Fruit fly (Drosophila melanogaster) whole organism, embryonic: Measurements from ENCODE around the gene CenB1A.

Source experiments
- CG10366 ChIP-seq: fragments of 200-800 bp; sonication (Bioruptor generic); IDR thresholded peaks from 2 replicates; pipeline ENCODE4 v1.3.6; 2022; ENCODE audit warnings: missing biosample characterization, missing genetic modification characterization
- CG11504 ChIP-seq: fragments of 200-800 bp; sonication (Bioruptor generic); optimal IDR thresholded peaks from 3 replicates; lab custom pipeline; 2019; ENCODE audit warnings: missing biosample characterization, mild to moderate bottlenecking, missing genetic modification characterization, moderate library complexity
- CG12236 ChIP-seq: fragments of 200-800 bp; sonication (Bioruptor generic); optimal IDR thresholded peaks from 2 replicates; lab custom pipeline; 2016; ENCODE audit warnings: missing biosample characterization, missing genetic modification characterization
- CG14441 ChIP-seq: fragments of 200-800 bp; sonication (Bioruptor generic); IDR thresholded peaks from 2 replicates; pipeline ENCODE4 v1.3.6; 2022; ENCODE audit warnings: missing biosample characterization, missing genetic modification characterization
- CG16863 ChIP-seq: fragments of 200-800 bp; sonication (Bioruptor generic); optimal IDR thresholded peaks from 3 replicates; lab custom pipeline; 2016; ENCODE audit warnings: missing biosample characterization, missing genetic modification characterization
- CG31441 ChIP-seq: fragments of 200-800 bp; sonication (Bioruptor generic); IDR thresholded peaks from 2 replicates; pipeline ENCODE4 v1.3.6; 2022; ENCODE audit warnings: missing biosample characterization, missing genetic modification characterization
- CG32532 ChIP-seq: fragments of 200-800 bp; sonication (Bioruptor generic); IDR thresholded peaks from 2 replicates; pipeline ENCODE4 v1.3.6; 2022; ENCODE audit warnings: missing biosample characterization, missing genetic modification characterization
- CG34376 ChIP-seq: fragments of 200-800 bp; sonication (Bioruptor generic); optimal IDR thresholded peaks from 2 replicates; lab custom pipeline; 2018; ENCODE audit warnings: missing biosample characterization, mild to moderate bottlenecking, missing genetic modification characterization
- CG34422 ChIP-seq: fragments of 200-800 bp; sonication (Bioruptor generic); IDR thresholded peaks from 3 replicates; pipeline ENCODE4 v1.3.6; 2022; ENCODE audit warnings: missing biosample characterization, missing genetic modification characterization
- CG3847 ChIP-seq: fragments of 200-800 bp; sonication (Bioruptor generic); IDR thresholded peaks from 2 replicates; pipeline ENCODE4 v1.3.6; 2022; ENCODE audit warnings: missing biosample characterization, missing genetic modification characterization
- CG7357 ChIP-seq: fragments of 200-800 bp; sonication (Bioruptor generic); IDR thresholded peaks from 3 replicates; pipeline ENCODE4 v1.3.6; 2022; ENCODE audit warnings: missing biosample characterization, missing genetic modification characterization
- CG8290 ChIP-seq, 3 experiments: fragments of 200-800 bp; sonication (Bioruptor generic); optimal IDR thresholded peaks; 2 replicates each; lab custom pipeline; 2016 to 2019; ENCODE audit warnings: missing biosample characterization in 3 of 3, missing genetic modification characterization in 3 of 3, mild to moderate bottlenecking in 2 of 3, moderate library complexity in 1 of 3
- CG8765 ChIP-seq: fragments of 200-800 bp; sonication (Bioruptor generic); IDR thresholded peaks from 2 replicates; pipeline ENCODE4 v1.3.6; 2022; ENCODE audit warnings: missing biosample characterization, missing genetic modification characterization
- CG9215 ChIP-seq: fragments of 200-800 bp; sonication (Bioruptor generic); IDR thresholded peaks from 2 replicates; pipeline ENCODE4 v1.3.6; 2022; ENCODE audit warnings: missing biosample characterization, missing genetic modification characterization
- CHES-1-like ChIP-seq: fragments of 200-800 bp; sonication (Bioruptor generic); optimal IDR thresholded peaks from 2 replicates; lab custom pipeline; 2016; ENCODE audit warnings: missing biosample characterization, missing genetic modification characterization
- D19B ChIP-seq: fragments of 200-800 bp; sonication (Bioruptor generic); optimal IDR thresholded peaks from 2 replicates; lab custom pipeline; 2017; ENCODE audit warnings: missing biosample characterization, mild to moderate bottlenecking, missing genetic modification characterization
- Dbx ChIP-seq: fragments of 200-800 bp; sonication (Bioruptor generic); IDR thresholded peaks from 3 replicates; pipeline ENCODE4 v1.3.6; 2022; ENCODE audit warnings: missing biosample characterization, missing genetic modification characterization
- Deaf1 ChIP-seq: fragments of 200-800 bp; optimal IDR thresholded peaks from 3 replicates; lab custom pipeline; 2019; ENCODE audit warnings: missing biosample characterization, mild to moderate bottlenecking, missing genetic modification characterization, moderate library complexity
- E2f1 ChIP-seq: fragments of 200-800 bp; sonication (Bioruptor generic); IDR thresholded peaks from 2 replicates; pipeline ENCODE4 v1.3.6; 2022; ENCODE audit warnings: missing biosample characterization, missing genetic modification characterization
- Elba2 ChIP-seq: fragments of 200-800 bp; sonication (Bioruptor generic); optimal IDR thresholded peaks from 3 replicates; lab custom pipeline; 2016; ENCODE audit warnings: missing biosample characterization, missing genetic modification characterization
- Ets65A ChIP-seq: fragments of 200-800 bp; sonication (Bioruptor generic); peaks from one replicate; lab custom pipeline; 2016; ENCODE audit warnings: missing biosample characterization, missing genetic modification characterization
- H15 ChIP-seq: fragments of 200-800 bp; sonication (Bioruptor generic); IDR thresholded peaks from 3 replicates; pipeline ENCODE4 v1.3.6; 2022; ENCODE audit warnings: missing biosample characterization, missing genetic modification characterization
- HLH3B ChIP-seq: fragments of 200-800 bp; sonication (Bioruptor generic); IDR thresholded peaks from 2 replicates; pipeline ENCODE4 v1.3.6; 2022; ENCODE audit warnings: missing biosample characterization, missing genetic modification characterization
- Hey ChIP-seq: fragments of 200-800 bp; sonication (Bioruptor generic); optimal IDR thresholded peaks from 3 replicates; lab custom pipeline; 2018; ENCODE audit warnings: missing biosample characterization, mild to moderate bottlenecking, missing genetic modification characterization
- HmgD ChIP-seq: fragments of 200-800 bp; sonication (Bioruptor generic); optimal IDR thresholded peaks from 3 replicates; lab custom pipeline; 2016; ENCODE audit warnings: missing biosample characterization, missing genetic modification characterization
- Hmr ChIP-seq: fragments of 200-800 bp; sonication (Bioruptor generic); optimal IDR thresholded peaks from 3 replicates; lab custom pipeline; 2017; ENCODE audit warnings: mild to moderate bottlenecking, missing biosample characterization, missing genetic modification reagents, missing genetic modification characterization
- Lpt ChIP-seq: fragments of >200 bp; optimal IDR thresholded peaks from 2 replicates; lab custom pipeline; 2018; ENCODE audit warnings: missing biosample characterization, missing genetic modification characterization
- MTF-1 ChIP-seq: fragments of 200-800 bp; sonication (Bioruptor generic); optimal IDR thresholded peaks from 2 replicates; lab custom pipeline; 2018; ENCODE audit warnings: missing biosample characterization, mild to moderate bottlenecking, missing genetic modification characterization, borderline replicate concordance
- Med ChIP-seq: fragments of 200-800 bp; sonication (Bioruptor generic); peaks from one replicate; lab custom pipeline; 2016; ENCODE audit warnings: missing biosample characterization, missing genetic modification characterization, mild to moderate bottlenecking, inconsistent platforms, moderate library complexity
- Opbp ChIP-seq: fragments of 200-800 bp; sonication (Bioruptor generic); IDR thresholded peaks from 3 replicates; pipeline ENCODE4 v1.3.6; 2022; ENCODE audit warnings: missing biosample characterization, missing genetic modification characterization; ENCODE audit not compliant: partially characterized antibody
- Spps ChIP-seq: fragments of 200-800 bp; sonication (Bioruptor generic); optimal IDR thresholded peaks from 2 replicates; lab custom pipeline; 2018; ENCODE audit warnings: missing biosample characterization, mild to moderate bottlenecking, missing genetic modification characterization
- Vsx1 ChIP-seq: fragments of 200-800 bp; sonication (Bioruptor generic); optimal IDR thresholded peaks from 2 replicates; lab custom pipeline; 2017; ENCODE audit warnings: missing biosample characterization, mild to moderate bottlenecking, missing genetic modification characterization, missing genetic modification reagents
- ab ChIP-seq: fragments of 200-800 bp; sonication (Bioruptor generic); optimal IDR thresholded peaks from 2 replicates; lab custom pipeline; 2016; ENCODE audit warnings: missing biosample characterization, missing genetic modification characterization
- al ChIP-seq: fragments of 200-800 bp; sonication (Bioruptor generic); IDR thresholded peaks from 2 replicates; pipeline ENCODE4 v1.3.6; 2022; ENCODE audit warnings: missing biosample characterization, missing genetic modification characterization
- bigmax ChIP-seq: fragments of 200-800 bp; sonication (Bioruptor generic); optimal IDR thresholded peaks from 2 replicates; lab custom pipeline; 2018; ENCODE audit warnings: missing biosample characterization, mild to moderate bottlenecking, missing genetic modification characterization
- crc ChIP-seq: fragments of 200-800 bp; sonication (Bioruptor generic); optimal IDR thresholded peaks from 2 replicates; lab custom pipeline; 2016; ENCODE audit warnings: missing biosample characterization, missing genetic modification characterization
- cwo ChIP-seq: fragments of 200-800 bp; sonication (Bioruptor generic); optimal IDR thresholded peaks from 3 replicates; lab custom pipeline; 2017; ENCODE audit warnings: missing biosample characterization, missing genetic modification characterization, mild to moderate bottlenecking, moderate library complexity, missing genetic modification reagents
- exex ChIP-seq: fragments of 200-800 bp; sonication (Bioruptor generic); optimal IDR thresholded peaks from 4 replicates; lab custom pipeline; 2018; ENCODE audit warnings: missing biosample characterization, mild to moderate bottlenecking, missing genetic modification characterization, moderate library complexity
- fru ChIP-seq: fragments of >200 bp; optimal IDR thresholded peaks from 2 replicates; lab custom pipeline; 2017
- fu2 ChIP-seq: fragments of 200-800 bp; sonication (Bioruptor generic); optimal IDR thresholded peaks from 2 replicates; lab custom pipeline; 2016; ENCODE audit warnings: missing biosample characterization, missing genetic modification characterization
- grn ChIP-seq: fragments of 200-800 bp; sonication (Bioruptor generic); optimal IDR thresholded peaks from 3 replicates; lab custom pipeline; 2017; ENCODE audit warnings: missing biosample characterization, missing genetic modification characterization
- gsb ChIP-seq: fragments of 200-800 bp; sonication (Bioruptor generic); IDR thresholded peaks from 2 replicates; pipeline ENCODE4 v1.3.6; 2022; ENCODE audit warnings: missing biosample characterization, missing genetic modification characterization
- hth ChIP-seq: fragments of >200 bp; optimal IDR thresholded peaks from 2 replicates; lab custom pipeline; 2017; ENCODE audit warnings: inconsistent platforms
- lab ChIP-seq: fragments of 200-800 bp; sonication (Bioruptor generic); optimal IDR thresholded peaks from 3 replicates; lab custom pipeline; 2017; ENCODE audit warnings: missing biosample characterization, missing genetic modification characterization, mild to moderate bottlenecking, moderate library complexity, missing genetic modification reagents
- mam ChIP-seq: fragments of 200-800 bp; sonication (Bioruptor generic); optimal IDR thresholded peaks from 3 replicates; lab custom pipeline; 2016; ENCODE audit warnings: missing biosample characterization, missing genetic modification characterization
- mirr ChIP-seq: fragments of 200-800 bp; sonication (Bioruptor generic); optimal IDR thresholded peaks from 3 replicates; lab custom pipeline; 2018; ENCODE audit warnings: missing biosample characterization, mild to moderate bottlenecking, missing genetic modification characterization
- nerfin-2 ChIP-seq: fragments of 200-800 bp; sonication (Bioruptor generic); IDR thresholded peaks from 2 replicates; pipeline ENCODE4 v1.3.6; 2022; ENCODE audit warnings: missing biosample characterization, missing genetic modification characterization; ENCODE audit not compliant: partially characterized antibody
- rib ChIP-seq: fragments of 200-800 bp; sonication (Bioruptor generic); IDR thresholded peaks from 2 replicates; pipeline ENCODE4 v1.3.6; 2022; ENCODE audit warnings: missing biosample characterization, missing genetic modification characterization
- row ChIP-seq: fragments of 200-800 bp; sonication (Bioruptor generic); IDR thresholded peaks from 3 replicates; pipeline ENCODE4 v1.3.6; 2022; ENCODE audit warnings: missing biosample characterization, missing genetic modification characterization
- slou ChIP-seq: fragments of 200-800 bp; sonication (Bioruptor generic); optimal IDR thresholded peaks from 3 replicates; lab custom pipeline; 2016; ENCODE audit warnings: missing biosample characterization, missing genetic modification characterization
- sug ChIP-seq: fragments of 200-800 bp; optimal IDR thresholded peaks from 2 replicates; lab custom pipeline; 2019; ENCODE audit warnings: missing biosample characterization, mild to moderate bottlenecking, missing genetic modification characterization, moderate library complexity
- twi ChIP-seq: fragments of 200-800 bp; optimal IDR thresholded peaks from 2 replicates; lab custom pipeline; 2019; ENCODE audit warnings: missing biosample characterization, mild to moderate bottlenecking, missing genetic modification characterization, moderate library complexity

Gene CenB1A

DNA sequence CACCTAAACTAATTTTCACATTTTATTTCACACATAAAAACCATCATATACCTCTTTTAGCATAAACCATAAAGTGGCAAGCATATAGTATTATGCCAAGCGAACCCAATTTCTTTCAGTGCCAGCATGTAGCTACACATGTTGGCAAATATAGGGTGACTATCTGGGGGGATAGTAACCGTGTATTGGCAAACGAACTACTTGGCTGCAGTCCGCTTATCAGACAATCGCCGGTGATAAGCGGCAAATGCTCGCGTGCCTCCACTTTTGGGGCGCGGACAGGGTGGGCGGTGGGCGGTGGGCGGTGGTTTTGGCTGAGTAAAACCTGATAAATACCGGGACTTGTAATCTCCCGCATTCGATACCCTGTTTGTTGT, 21.4 kb downstream of the CenB1A start (continued):
- TF ChIP-seq mirr (peak; percentile 90), fru (no peak), Ets65A (GFP tag; lab: Kevin White, UChicago) (peak; percentile 35), ab (GFP tag; lab: Kevin White, UChicago) (no peak), lab (GFP tag; lab: Kevin White, UChicago) (peak; percentile 25), Vsx1 (GFP tag; lab: Kevin White, UChicago) (no peak), Opbp (GFP tag; lab: Robert Waterston, UW) (no peak), CHES-1-like (no peak), gsb (GFP tag; lab: Robert Waterston, UW) (no peak), CG8765 (GFP tag; lab: Robert Waterston, UW) (no peak), Med (GFP tag; lab: Kevin White, UChicago) (peak; percentile 78), slou (GFP tag; lab: Kevin White, UChicago) (no peak), CG12236 (GFP tag; lab: Kevin White, UChicago) (no peak), CG32532 (GFP tag; lab: Robert Waterston, UW) (0 out of 2 replicates have a peak, but pooled peaks have one; percentile 8), Dbx (GFP tag; lab: Robert Waterston, UW) (0 out of 3 replicates have a peak, but pooled peaks have one; percentile 23), al (GFP tag; lab: Robert Waterston, UW) (0 out of 2 replicates have a peak, but pooled peaks have one; percentile 3), CG11504 (tag; lab: Kevin White, UChicago) (peak; percentile 54), row (GFP tag; lab: Robert Waterston, UW) (peak; percentile 50; the same call in 2 of the 3 replicates), bigmax (no peak), mam (peak; percentile 2), CG8290 (GFP tag; optimal IDR thresholded peaks at IDR 0.05; lab: Kevin White, UChicago) (no peak), CG8290 (tag; optimal IDR thresholded peaks at IDR 0.05; lab: Kevin White, UChicago) (peak in 1 of 2 experiments; percentile 31), Hey (tag; lab: Kevin White, UChicago) (peak; percentile 79), rib (peak; percentile 59; the same call in 1 of the 2 replicates), CG14441 (GFP tag; lab: Robert Waterston, UW) (peak; percentile 58), Hmr (GFP tag; lab: Kevin White, UChicago) (peak; percentile 12), cwo (GFP tag; lab: Kevin White, UChicago) (peak; percentile 84), D19B (GFP tag; lab: Kevin White, UChicago) (no peak), CG34376 (no peak), nerfin-2 (GFP tag; lab: Robert Waterston, UW) (no peak), CG16863 (GFP tag; lab: Kevin White, UChicago) (no peak), CG10366 (GFP tag; lab: Robert Waterston, UW) (peak; percentile 38; the same call in 1 of the 2 replicates), CG34422 (GFP tag; lab: Robert Waterston, UW) (0 out of 3 replicates have a peak, but pooled peaks have one; percentile 33), CG7357 (GFP tag; lab: Robert Waterston, UW) (no peak), Elba2 (GFP tag; lab: Kevin White, UChicago) (no peak), HmgD (GFP tag; lab: Kevin White, UChicago) (no peak), CG9215 (GFP tag; lab: Robert Waterston, UW) (0 out of 2 replicates have a peak, but pooled peaks have one; percentile 33), HLH3B (GFP tag; lab: Robert Waterston, UW) (no peak), E2f1 (GFP tag; lab: Robert Waterston, UW) (0 out of 2 replicates have a peak, but pooled peaks have one; percentile 16), CG3847 (GFP tag; lab: Robert Waterston, UW) (0 out of 2 replicates have a peak, but pooled peaks have one; percentile 17)
- TF ChIP-seq, all 482 proteins: peak for 42

DNA sequence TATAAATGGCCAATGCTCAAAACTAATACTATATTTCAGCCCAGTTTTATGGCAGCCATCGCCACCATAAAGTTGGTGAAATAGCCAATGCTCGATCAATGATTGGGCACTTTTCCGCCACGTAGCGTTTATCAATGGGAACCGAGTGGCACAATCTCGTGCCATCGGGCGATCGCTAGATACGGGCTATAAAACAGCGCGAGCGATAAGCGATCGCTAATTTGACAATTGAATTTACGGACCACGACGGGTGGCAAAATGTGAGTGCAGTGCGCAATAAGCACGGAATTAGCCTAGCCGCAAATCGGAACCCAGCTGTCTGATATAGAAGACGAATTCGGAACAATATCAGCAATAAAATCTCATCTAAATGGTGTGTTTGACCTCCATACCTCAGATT, 22.1 kb downstream of the CenB1A start:
- TF ChIP-seq CG34376 = peak; percentile 41
- TF ChIP-seq CG8290 (GFP tag; optimal IDR thresholded peaks at IDR 0.05; lab: Kevin White, UChicago) = no peak
- TF ChIP-seq CG8290 (tag; optimal IDR thresholded peaks at IDR 0.05; lab: Kevin White, UChicago) = no peak
- TF ChIP-seq sug (tag; lab: Kevin White, UChicago) = peak; percentile 83
- TF ChIP-seq grn (GFP tag; lab: Kevin White, UChicago) = peak; percentile 85
- TF ChIP-seq fu2 (GFP tag; lab: Kevin White, UChicago) = no peak
- TF ChIP-seq H15 (GFP tag; lab: Robert Waterston, UW) = no peak
- no peak for TF ChIP-seq twi (tag; lab: Kevin White, UChicago)
- TF ChIP-seq MTF-1 (GFP tag; lab: Kevin White, UChicago) = peak; percentile 14
- TF ChIP-seq CG31441 (GFP tag; lab: Robert Waterston, UW) = no peak
- peak; percentile 3 for TF ChIP-seq Deaf1 (tag; lab: Kevin White, UChicago)
- TF ChIP-seq Spps (tag; lab: Kevin White, UChicago) = no peak
- TF ChIP-seq Lpt (GFP tag; lab: Kevin White, UChicago) = no peak
- peak; percentile 90 for TF ChIP-seq exex (tag; lab: Kevin White, UChicago)
- no peak for TF ChIP-seq hth (lab: Kevin White, UChicago)
- no peak for TF ChIP-seq crc
